Worm (Caenorhabditis elegans) whole organism, L4/young adult: Measurements from ENCODE around the gene F10E9.4.

Experiments
- W03F9.2 ChIP-seq: fragments of 150-350 bp; optimal IDR thresholded peaks from 2 replicates; lab custom pipeline; 2014; ENCODE audit warnings: missing biosample characterization, missing genetic modification characterization
- dao-5 ChIP-seq: sonication (generic microtip); optimal IDR thresholded peaks from 2 replicates; lab custom pipeline; 2016; ENCODE audit warnings: missing genotype, missing genetic modification characterization, moderate library complexity, missing compliant biosample characterization
- him-1 ChIP-seq: sonication (generic microtip); optimal IDR thresholded peaks from 2 replicates; lab custom pipeline; 2016; ENCODE audit warnings: missing genotype, missing genetic modification reagents, missing genetic modification characterization, missing compliant biosample characterization

DNA sequence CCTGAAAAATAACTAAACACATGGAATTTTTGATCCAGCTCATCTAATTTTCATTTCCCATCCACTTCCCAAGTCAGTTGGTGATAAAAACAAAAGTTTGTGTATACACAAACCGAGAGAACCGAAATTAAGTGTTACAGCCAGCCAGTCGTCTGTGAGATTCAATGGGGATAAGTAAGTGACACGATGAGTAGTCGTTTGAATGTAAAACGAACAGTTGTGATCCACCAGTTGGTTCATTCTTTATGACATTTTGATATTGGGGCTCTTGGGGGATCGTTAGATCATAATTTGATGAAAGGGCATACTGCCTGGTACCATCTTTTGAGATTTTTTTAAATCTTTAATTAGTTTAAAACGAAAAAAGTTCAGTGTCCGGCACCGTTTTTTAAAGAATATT lies 21.5 kb upstream of the F10E9.4 start:
- TF ChIP-seq him-1 (tag; lab: Kevin White, UChicago) (no peak), W03F9.2 (tag; lab: Kevin White, UChicago) (no peak), dao-5 (tag; lab: Kevin White, UChicago) (no peak)
